Worm (Caenorhabditis elegans) whole organism, L1 larva: ENCODE measurements around the gene far-7.

Experiments used
- C16A3.4 ChIP-seq: fragments of 150-350 bp; optimal IDR thresholded peaks from 2 replicates; lab custom pipeline; 2014; ENCODE audit warnings: missing biosample characterization, missing genetic modification characterization
- C34B4.2 ChIP-seq: sonication (generic microtip); optimal IDR thresholded peaks from 2 replicates; lab custom pipeline; 2017; ENCODE audit warnings: mild to moderate bottlenecking, missing genetic modification characterization, missing compliant biosample characterization
- F16B12.6 ChIP-seq: fragments of 150-350 bp; optimal IDR thresholded peaks from 2 replicates; lab custom pipeline; 2014; ENCODE audit warnings: missing biosample characterization, missing genetic modification characterization
- Y116A8C.19 ChIP-seq: sonication (generic microtip); optimal IDR thresholded peaks from 2 replicates; lab custom pipeline; 2016; ENCODE audit warnings: missing compliant biosample characterization, missing genetic modification characterization, borderline replicate concordance
- aha-1 ChIP-seq: fragments of 150-350 bp; optimal IDR thresholded peaks from 2 replicates; lab custom pipeline; 2014; ENCODE audit warnings: missing biosample characterization, missing genetic modification characterization
- alr-1 ChIP-seq: fragments of 200-800 bp; sonication (Bioruptor generic); optimal IDR thresholded peaks from 2 replicates; lab custom pipeline; 2018; ENCODE audit warnings: borderline replicate concordance, mild to moderate bottlenecking, missing genetic modification characterization, missing compliant biosample characterization
- ama-1 ChIP-seq: fragments of 150-350 bp; optimal IDR thresholded peaks from 2 replicates; lab custom pipeline; 2014
- ceh-8 ChIP-seq: fragments of 200-800 bp; sonication (Bioruptor generic); optimal IDR thresholded peaks from 2 replicates; lab custom pipeline; 2018; ENCODE audit warnings: mild to moderate bottlenecking, missing genetic modification characterization, moderate library complexity, missing compliant biosample characterization
- ceh-88 ChIP-seq: fragments of 200-800 bp; sonication (Bioruptor generic); IDR thresholded peaks from 2 replicates; pipeline ENCODE4 v1.3.6; 2022; ENCODE audit warnings: missing genetic modification characterization, missing compliant biosample characterization
- ceh-90 ChIP-seq: sonication (generic microtip); optimal IDR thresholded peaks from 2 replicates; lab custom pipeline; 2016; ENCODE audit warnings: missing genetic modification characterization, missing compliant biosample characterization
- dpl-1 ChIP-seq, 3 experiments: fragments of 150-350 bp in 2 of 3; sonication (generic microtip) in 1 of 3; optimal IDR thresholded peaks; 2 replicates each; lab custom pipeline; 2014 to 2017; ENCODE audit warnings: missing biosample characterization in 3 of 3, missing genetic modification characterization in 3 of 3, missing genetic modification reagents in 3 of 3
- dsc-1 ChIP-seq: sonication (generic microtip); optimal IDR thresholded peaks from 2 replicates; lab custom pipeline; 2016; ENCODE audit warnings: mild to moderate bottlenecking, missing genetic modification characterization, missing compliant biosample characterization
- efl-1 ChIP-seq, 4 experiments: fragments of 150-350 bp; optimal IDR thresholded peaks in 3 of 4; peaks in 1 of 4; 1 replicate in 1 of 4; 2 replicates in 3 of 4; lab custom pipeline; 2014; ENCODE audit warnings: missing biosample characterization in 2 of 4, missing genetic modification characterization in 2 of 4, missing genetic modification reagents in 2 of 4
- efl-3 ChIP-seq: fragments of 200-800 bp; sonication (Bioruptor generic); optimal IDR thresholded peaks from 2 replicates; lab custom pipeline; 2018; ENCODE audit warnings: mild to moderate bottlenecking, missing genetic modification characterization, missing compliant biosample characterization
- egl-13 ChIP-seq: sonication (generic microtip); optimal IDR thresholded peaks from 2 replicates; lab custom pipeline; 2016; ENCODE audit warnings: missing genotype, missing genetic modification reagents, missing genetic modification characterization, missing compliant biosample characterization
- egl-27 ChIP-seq, 2 experiments: fragments of 150-350 bp in 1 of 2; sonication (generic microtip); optimal IDR thresholded peaks; 3 replicates each; lab custom pipeline; 2017 to 2018; ENCODE audit warnings: missing biosample characterization in 2 of 2, missing genetic modification characterization in 2 of 2, missing genetic modification reagents in 2 of 2
- elt-3 ChIP-seq, 6 experiments: fragments of 150-350 bp in 1 of 6; sonication (generic microtip); optimal IDR thresholded peaks; 2 replicates each; lab custom pipeline; 2017 to 2018; ENCODE audit warnings: missing biosample characterization in 6 of 6, missing genetic modification characterization in 6 of 6, inconsistent platforms in 1 of 6
- fkh-8 ChIP-seq: sonication (generic microtip); optimal IDR thresholded peaks from 2 replicates; lab custom pipeline; 2016; ENCODE audit warnings: mild to moderate bottlenecking, missing genetic modification characterization, missing compliant biosample characterization
- fos-1 ChIP-seq: fragments of 150-350 bp; optimal IDR thresholded peaks from 2 replicates; lab custom pipeline; 2014; ENCODE audit warnings: missing biosample characterization, missing genetic modification characterization
- grh-1 ChIP-seq: fragments of 200-800 bp; sonication (Bioruptor generic); IDR thresholded peaks from 2 replicates; pipeline ENCODE4 v1.3.6; 2022; ENCODE audit warnings: missing genetic modification reagents, missing genetic modification characterization, missing compliant biosample characterization
- hlh-17 ChIP-seq: fragments of 200-800 bp; sonication (Bioruptor generic); optimal IDR thresholded peaks from 2 replicates; lab custom pipeline; 2018; ENCODE audit warnings: missing genetic modification characterization, mild to moderate bottlenecking, missing compliant biosample characterization, moderate library complexity, borderline replicate concordance
- isw-1 ChIP-seq: fragments of 200-800 bp; sonication (Bioruptor generic); IDR thresholded peaks from 2 replicates; pipeline ENCODE4 v1.3.6; 2022; ENCODE audit warnings: missing genetic modification characterization, missing compliant biosample characterization
- lin-13 ChIP-seq: fragments of 150-350 bp; optimal IDR thresholded peaks from 2 replicates; lab custom pipeline; 2014; ENCODE audit warnings: missing biosample characterization, missing genetic modification reagents, missing genetic modification characterization
- lin-14 ChIP-seq: fragments of 200-800 bp; sonication (Bioruptor generic); optimal IDR thresholded peaks from 2 replicates; lab custom pipeline; 2018; ENCODE audit warnings: mild to moderate bottlenecking, missing genetic modification characterization, moderate library complexity, missing compliant biosample characterization
- lin-35 ChIP-seq, 2 experiments: fragments of 150-350 bp; optimal IDR thresholded peaks; 2 replicates each; lab custom pipeline; 2014; ENCODE audit warnings: missing biosample characterization in 2 of 2, missing genetic modification characterization in 2 of 2, missing genetic modification reagents in 2 of 2
- lin-39 ChIP-seq: fragments of 150-350 bp; optimal IDR thresholded peaks from 2 replicates; lab custom pipeline; 2014; ENCODE audit warnings: missing biosample characterization, missing genetic modification reagents, missing genetic modification characterization
- lir-3 ChIP-seq: sonication (generic microtip); optimal IDR thresholded peaks from 2 replicates; lab custom pipeline; 2016; ENCODE audit warnings: mild to moderate bottlenecking, missing genetic modification characterization, moderate library complexity, missing compliant biosample characterization; ENCODE audit not compliant: poor library complexity
- mab-9 ChIP-seq: fragments of 200-800 bp; sonication (Bioruptor generic); IDR thresholded peaks from 2 replicates; pipeline ENCODE4 v1.3.6; 2022; ENCODE audit warnings: missing genetic modification reagents, missing genetic modification characterization, missing compliant biosample characterization
- nhr-19 ChIP-seq: fragments of 200-800 bp; sonication (Bioruptor generic); conservative IDR thresholded peaks from 2 replicates; pipeline ENCODE4 v1.3.6; 2022; ENCODE audit warnings: missing genetic modification characterization, missing compliant biosample characterization
- nhr-20 ChIP-seq: sonication (generic microtip); optimal IDR thresholded peaks from 2 replicates; lab custom pipeline; 2016; ENCODE audit warnings: mild to moderate bottlenecking, missing genetic modification characterization, missing compliant biosample characterization
- nhr-47 ChIP-seq: sonication (generic microtip); optimal IDR thresholded peaks from 2 replicates; lab custom pipeline; 2016; ENCODE audit warnings: mild to moderate bottlenecking, missing genetic modification characterization, moderate library complexity, missing compliant biosample characterization
- nhr-71 ChIP-seq: sonication (generic microtip); optimal IDR thresholded peaks from 2 replicates; lab custom pipeline; 2016; ENCODE audit warnings: mild to moderate bottlenecking, missing genetic modification characterization, moderate library complexity, missing compliant biosample characterization
- nhr-76 ChIP-seq: sonication (generic microtip); optimal IDR thresholded peaks from 2 replicates; lab custom pipeline; 2017; ENCODE audit warnings: missing biosample characterization, missing genetic modification characterization
- nhr-84 ChIP-seq: sonication (generic microtip); optimal IDR thresholded peaks from 2 replicates; lab custom pipeline; 2017; ENCODE audit warnings: missing biosample characterization, missing genetic modification characterization
- pag-3 ChIP-seq: sonication (generic microtip); optimal IDR thresholded peaks from 2 replicates; lab custom pipeline; 2017; ENCODE audit warnings: missing genetic modification characterization, mild to moderate bottlenecking, missing compliant biosample characterization, antibody characterized with exemption, borderline replicate concordance; ENCODE audit not compliant: insufficient read depth
- pqm-1 ChIP-seq: sonication (generic microtip); optimal IDR thresholded peaks from 3 replicates; lab custom pipeline; 2017; ENCODE audit warnings: missing biosample characterization, missing genetic modification characterization
- rnt-1 ChIP-seq: sonication (generic microtip); optimal IDR thresholded peaks from 2 replicates; lab custom pipeline; 2016; ENCODE audit warnings: mild to moderate bottlenecking, missing genetic modification characterization, moderate library complexity, missing compliant biosample characterization
- skn-1 ChIP-seq: fragments of 150-350 bp; optimal IDR thresholded peaks from 2 replicates; lab custom pipeline; 2014; ENCODE audit warnings: missing biosample characterization, missing genetic modification characterization
- snpc-4 ChIP-seq: fragments of 150-350 bp; optimal IDR thresholded peaks from 2 replicates; lab custom pipeline; 2014; ENCODE audit warnings: missing biosample characterization, missing genetic modification characterization
- snu-23 ChIP-seq: sonication (generic microtip); optimal IDR thresholded peaks from 2 replicates; lab custom pipeline; 2016; ENCODE audit warnings: missing genetic modification characterization, missing compliant biosample characterization
- sup-37 ChIP-seq: fragments of 200-800 bp; sonication (Bioruptor generic); optimal IDR thresholded peaks from 2 replicates; lab custom pipeline; 2018; ENCODE audit warnings: mild to moderate bottlenecking, missing genetic modification characterization, missing compliant biosample characterization
- tlp-1 ChIP-seq: fragments of 150-350 bp; optimal IDR thresholded peaks from 2 replicates; lab custom pipeline; 2014; ENCODE audit warnings: missing biosample characterization, missing genetic modification characterization
- unc-130 ChIP-seq: fragments of 150-350 bp; optimal IDR thresholded peaks from 2 replicates; lab custom pipeline; 2017; ENCODE audit warnings: missing biosample characterization, missing genetic modification characterization, inconsistent platforms
- unc-30 ChIP-seq: sonication (generic microtip); optimal IDR thresholded peaks from 2 replicates; lab custom pipeline; 2017; ENCODE audit warnings: missing biosample characterization, missing genetic modification characterization
- xbp-1 ChIP-seq: sonication (generic microtip); optimal IDR thresholded peaks from 2 replicates; lab custom pipeline; 2016; ENCODE audit warnings: missing genetic modification characterization, missing compliant biosample characterization
- zag-1 ChIP-seq: fragments of 150-350 bp; optimal IDR thresholded peaks from 2 replicates; lab custom pipeline; 2014; ENCODE audit warnings: missing biosample characterization, missing genetic modification characterization
- ztf-11 ChIP-seq, 2 experiments: sonication (generic microtip); optimal IDR thresholded peaks; 2 replicates each; lab custom pipeline; 2016 to 2017; ENCODE audit warnings: missing genetic modification characterization in 2 of 2, missing biosample characterization in 1 of 2, missing compliant biosample characterization in 1 of 2
- ztf-4 ChIP-seq: fragments of 150-350 bp; optimal IDR thresholded peaks from 2 replicates; lab custom pipeline; 2014; ENCODE audit warnings: missing biosample characterization, missing genetic modification characterization

The far-7 gene

ce11 chrII:323048-323776 lies 3.6 kb downstream of the far-7 start, which contains the start of gene K01A2.10 (continued):
- TF ChIP-seq ztf-11 (tag; optimal IDR thresholded peaks at IDR 0.05; lab: Kevin White, UChicago) (no peak), elt-3 (tag; optimal IDR thresholded peaks at IDR 0.05; lab: Kevin White, UChicago) (peak in 1 of 6 experiments; percentile 65), nhr-19 (GFP tag; lab: Robert Waterston, UW) (no peak), egl-13 (tag; lab: Kevin White, UChicago) (no peak), grh-1 (no peak), sup-37 (no peak), fos-1 (tag; lab: Kevin White, UChicago) (peak; percentile 47), xbp-1 (tag; lab: Kevin White, UChicago) (peak; percentile 18), ama-1 (lab: Kevin White, UChicago) (peak; percentile 13), mab-9 (no peak), Y116A8C.19 (no peak), egl-27 (tag; optimal IDR thresholded peaks at IDR 0.05; lab: Kevin White, UChicago) (no peak), dpl-1 (GFP tag; optimal IDR thresholded peaks at IDR 0.05; lab: Kevin White, UChicago) (peak; percentile 5 to 60 (median 55)), nhr-20 (tag; lab: Kevin White, UChicago) (peak; percentile 63), snpc-4 (no peak), alr-1 (tag; lab: Kevin White, UChicago) (no peak), isw-1 (GFP tag; lab: Robert Waterston, UW) (no peak), zag-1 (tag; lab: Kevin White, UChicago) (no peak), pqm-1 (tag; lab: Kevin White, UChicago) (no peak), aha-1 (no peak), skn-1 (tag; lab: Kevin White, UChicago) (peak; percentile 56), lin-35 (GFP tag; optimal IDR thresholded peaks at IDR 0.05; lab: Kevin White, UChicago) (peak; percentile 39 to 56), snu-23 (GFP tag; lab: Kevin White, UChicago) (peak; percentile 70), lin-39 (tag; lab: Kevin White, UChicago) (no peak), nhr-47 (tag; lab: Kevin White, UChicago) (peak; percentile 19), lin-13 (GFP tag; lab: Kevin White, UChicago) (peak; percentile 17), lir-3 (tag; lab: Kevin White, UChicago) (no peak), ceh-8 (GFP tag; lab: Kevin White, UChicago) (no peak), rnt-1 (tag; lab: Kevin White, UChicago) (peak; percentile 65), efl-3 (GFP tag; lab: Kevin White, UChicago) (no peak), ztf-4 (tag; lab: Kevin White, UChicago) (no peak), C34B4.2 (tag; lab: Kevin White, UChicago) (no peak), dsc-1 (tag; lab: Kevin White, UChicago) (no peak), C16A3.4 (tag; lab: Kevin White, UChicago) (peak; percentile 24), pag-3 (no peak)

ce11 chrII:325639-326350 lies 6.2 kb downstream of the far-7 start, which contains the start of gene sgcb-1:
TSS of gene sgcb-1 (plus strand) at chrII:326300.
- TF ChIP-seq rnt-1 (tag; lab: Kevin White, UChicago) (peak; percentile 50), fkh-8 (tag; lab: Kevin White, UChicago) (no peak), unc-130 (tag; lab: Kevin White, UChicago) (peak; percentile 1), egl-27 (tag; optimal IDR thresholded peaks at IDR 0.05; lab: Kevin White, UChicago) (no peak), nhr-84 (tag; lab: Kevin White, UChicago) (no peak), nhr-71 (peak; percentile 28), ceh-88 (no peak), nhr-76 (tag; lab: Kevin White, UChicago) (no peak), hlh-17 (GFP tag; lab: Kevin White, UChicago) (no peak), unc-30 (tag; lab: Kevin White, UChicago) (no peak), lin-14 (GFP tag; lab: Kevin White, UChicago) (peak; percentile 20), isw-1 (GFP tag; lab: Robert Waterston, UW) (no peak), elt-3 (tag; optimal IDR thresholded peaks at IDR 0.05; lab: Kevin White, UChicago) (no peak), efl-1 (optimal IDR thresholded peaks at IDR 0.05; lab: Kevin White, UChicago) (no peak), efl-1 (GFP tag; optimal IDR thresholded peaks at IDR 0.05 in 1 of 2; lab: Kevin White, UChicago) (peak in 1 of 2 experiments; percentile 86), ama-1 (lab: Kevin White, UChicago) (no peak), xbp-1 (tag; lab: Kevin White, UChicago) (no peak), F16B12.6 (tag; lab: Kevin White, UChicago) (no peak), ceh-90 (tag; lab: Kevin White, UChicago) (no peak), tlp-1 (no peak)
- TF ChIP-seq, all 84 proteins: peak for 5
